Worm (Caenorhabditis elegans) whole organism, young adult: ENCODE results near the gene C23G10.5.

Experiments used
- B0336.3 ChIP-seq: fragments of 200-800 bp; sonication (Bioruptor generic); IDR thresholded peaks from 2 replicates; pipeline ENCODE4 v1.3.6; 2022; ENCODE audit warnings: missing genetic modification characterization, missing compliant biosample characterization
- D2030.7 ChIP-seq: fragments of 200-800 bp; sonication (Bioruptor generic); IDR thresholded peaks from 2 replicates; pipeline ENCODE4 v1.3.6; 2022; ENCODE audit warnings: missing genetic modification reagents, missing genetic modification characterization, missing compliant biosample characterization
- F10E7.11 ChIP-seq: sonication (generic microtip); optimal IDR thresholded peaks from 2 replicates; lab custom pipeline; 2017; ENCODE audit warnings: mild to moderate bottlenecking, missing genetic modification characterization, moderate library complexity, missing compliant biosample characterization
- F22D6.2 ChIP-seq: sonication (generic microtip); optimal IDR thresholded peaks from 2 replicates; lab custom pipeline; 2016; ENCODE audit warnings: mild to moderate bottlenecking, missing genetic modification characterization, missing compliant biosample characterization
- F39B2.1 ChIP-seq: fragments of 200-800 bp; sonication (Bioruptor generic); IDR thresholded peaks from 2 replicates; pipeline ENCODE4 v1.3.6; 2022; ENCODE audit warnings: missing genetic modification reagents, missing genetic modification characterization, missing compliant biosample characterization
- F55B11.4 ChIP-seq: sonication (generic microtip); optimal IDR thresholded peaks from 2 replicates; lab custom pipeline; 2016; ENCODE audit warnings: missing compliant biosample characterization, missing genetic modification characterization, borderline replicate concordance; ENCODE audit not compliant: insufficient read depth
- F57A8.1 ChIP-seq: fragments of 200-800 bp; sonication (Bioruptor generic); optimal IDR thresholded peaks from 2 replicates; lab custom pipeline; 2018; ENCODE audit warnings: mild to moderate bottlenecking, missing genetic modification characterization, moderate library complexity, missing compliant biosample characterization
- F57C9.4 ChIP-seq: sonication (generic microtip); optimal IDR thresholded peaks from 2 replicates; lab custom pipeline; 2017; ENCODE audit warnings: mild to moderate bottlenecking, missing genetic modification characterization, missing compliant biosample characterization
- K11D2.4 ChIP-seq: fragments of 200-800 bp; sonication (Bioruptor generic); IDR thresholded peaks from 2 replicates; pipeline ENCODE4 v1.3.6; 2022; ENCODE audit warnings: missing genetic modification reagents, missing genetic modification characterization, missing compliant biosample characterization
- K12H6.12 ChIP-seq: fragments of 200-800 bp; sonication (Bioruptor generic); optimal IDR thresholded peaks from 2 replicates; lab custom pipeline; 2018; ENCODE audit warnings: mild to moderate bottlenecking, missing genetic modification characterization, missing compliant biosample characterization
- Y79H2A.3 ChIP-seq: fragments of 200-800 bp; sonication (Bioruptor generic); conservative IDR thresholded peaks from 2 replicates; pipeline ENCODE4 v1.3.6; 2022; ENCODE audit warnings: missing genetic modification reagents, missing genetic modification characterization, missing compliant biosample characterization
- aptf-2 ChIP-seq: fragments of 200-800 bp; sonication (Bioruptor generic); conservative IDR thresholded peaks from 2 replicates; pipeline ENCODE4 v1.3.6; 2022; ENCODE audit warnings: missing genetic modification reagents, missing genetic modification characterization, missing compliant biosample characterization
- atf-7 ChIP-seq: sonication (generic microtip); optimal IDR thresholded peaks from 2 replicates; lab custom pipeline; 2017; ENCODE audit warnings: mild to moderate bottlenecking, missing genetic modification characterization, missing compliant biosample characterization
- athp-1 ChIP-seq: sonication (generic microtip); optimal IDR thresholded peaks from 2 replicates; lab custom pipeline; 2017; ENCODE audit warnings: mild to moderate bottlenecking, missing genetic modification characterization, missing compliant biosample characterization
- attf-5 ChIP-seq: fragments of 200-800 bp; sonication (Bioruptor generic); optimal IDR thresholded peaks from 2 replicates; lab custom pipeline; 2018; ENCODE audit warnings: mild to moderate bottlenecking, missing genetic modification characterization, missing compliant biosample characterization
- bed-2 ChIP-seq: fragments of 200-800 bp; sonication (Bioruptor generic); IDR thresholded peaks from 2 replicates; pipeline ENCODE4 v1.3.6; 2022; ENCODE audit warnings: missing genetic modification reagents, missing genetic modification characterization, missing compliant biosample characterization
- cebp-1 ChIP-seq, 2 experiments: fragments of 200-800 bp in 1 of 2; sonication (Bioruptor generic) in 1 of 2; sonication (generic microtip) in 1 of 2; IDR thresholded peaks in 1 of 2; optimal IDR thresholded peaks in 1 of 2; 2 replicates each; pipeline versions ENCODE4 v1.3.6 to Lab custom; 2017 to 2022; ENCODE audit warnings: missing compliant biosample characterization in 2 of 2, missing genetic modification characterization in 2 of 2, mild to moderate bottlenecking in 1 of 2, missing genetic modification reagents in 1 of 2, moderate library complexity in 1 of 2
- cebp-2 ChIP-seq: fragments of 200-800 bp; sonication (Bioruptor generic); IDR thresholded peaks from 2 replicates; pipeline ENCODE4 v1.3.6; 2022; ENCODE audit warnings: missing genetic modification characterization, missing compliant biosample characterization
- ceh-27 ChIP-seq: fragments of 200-800 bp; sonication (Bioruptor generic); optimal IDR thresholded peaks from 2 replicates; lab custom pipeline; 2018; ENCODE audit warnings: mild to moderate bottlenecking, missing genetic modification characterization, moderate library complexity, missing compliant biosample characterization
- dpff-1 ChIP-seq: sonication (generic microtip); optimal IDR thresholded peaks from 2 replicates; lab custom pipeline; 2017; ENCODE audit warnings: mild to moderate bottlenecking, missing genetic modification characterization, missing compliant biosample characterization
- egl-18 ChIP-seq: fragments of 200-800 bp; sonication (Bioruptor generic); IDR thresholded peaks from 2 replicates; pipeline ENCODE4 v1.3.6; 2022; ENCODE audit warnings: missing genetic modification reagents, missing genetic modification characterization, missing compliant biosample characterization
- egl-44 ChIP-seq: fragments of 200-800 bp; sonication (Bioruptor generic); IDR thresholded peaks from 2 replicates; pipeline ENCODE4 v1.3.6; 2022; ENCODE audit warnings: missing genetic modification reagents, missing genetic modification characterization, missing compliant biosample characterization
- ets-4 ChIP-seq: fragments of 200-800 bp; sonication (Bioruptor generic); optimal IDR thresholded peaks from 2 replicates; lab custom pipeline; 2018; ENCODE audit warnings: mild to moderate bottlenecking, missing genetic modification characterization, missing compliant biosample characterization
- fkh-3 ChIP-seq: sonication (generic microtip); optimal IDR thresholded peaks from 2 replicates; lab custom pipeline; 2016; ENCODE audit warnings: mild to moderate bottlenecking, missing genetic modification characterization, missing compliant biosample characterization
- hlh-26 ChIP-seq: fragments of 200-800 bp; sonication (Bioruptor generic); conservative IDR thresholded peaks from 2 replicates; pipeline ENCODE4 v1.3.6; 2022; ENCODE audit warnings: missing genetic modification reagents, missing genetic modification characterization, missing compliant biosample characterization
- let-607 ChIP-seq, 2 experiments: fragments of 200-800 bp in 1 of 2; sonication (Bioruptor generic) in 1 of 2; sonication (generic microtip) in 1 of 2; optimal IDR thresholded peaks; 2 replicates each; lab custom pipeline; 2016 to 2018; ENCODE audit warnings: mild to moderate bottlenecking in 2 of 2, missing compliant biosample characterization in 2 of 2, missing genetic modification characterization in 2 of 2, moderate library complexity in 2 of 2, missing genotype in 1 of 2
- madf-8 ChIP-seq: fragments of 200-800 bp; sonication (Bioruptor generic); conservative IDR thresholded peaks from 2 replicates; pipeline ENCODE4 v1.3.6; 2022; ENCODE audit warnings: missing genetic modification reagents, missing genetic modification characterization, missing compliant biosample characterization
- nfya-2 ChIP-seq: fragments of 200-800 bp; sonication (Bioruptor generic); IDR thresholded peaks from 2 replicates; pipeline ENCODE4 v1.3.6; 2022; ENCODE audit warnings: missing genetic modification reagents, missing genetic modification characterization, missing compliant biosample characterization
- nfyb-1 ChIP-seq: fragments of 200-800 bp; sonication (Bioruptor generic); IDR thresholded peaks from 2 replicates; pipeline ENCODE4 v1.3.6; 2022; ENCODE audit warnings: missing genetic modification reagents, missing genetic modification characterization, missing compliant biosample characterization
- nhr-90 ChIP-seq: sonication (generic microtip); optimal IDR thresholded peaks from 2 replicates; lab custom pipeline; 2016; ENCODE audit warnings: missing genotype, mild to moderate bottlenecking, missing genetic modification characterization, missing compliant biosample characterization
- rec-8 ChIP-seq, 2 experiments: sonication (generic microtip); optimal IDR thresholded peaks; 2 replicates each; lab custom pipeline; 2016; ENCODE audit warnings: mild to moderate bottlenecking in 2 of 2, missing genetic modification characterization in 2 of 2, missing genetic modification reagents in 2 of 2, missing genotype in 2 of 2, missing biosample characterization in 1 of 2, missing compliant biosample characterization in 1 of 2, moderate library complexity in 1 of 2
- rpc-1 ChIP-seq, 2 experiments: fragments of 150-350 bp in 1 of 2; sonication (generic microtip) in 1 of 2; optimal IDR thresholded peaks; 2 replicates each; lab custom pipeline; 2014 to 2018; ENCODE audit warnings: missing biosample characterization in 1 of 2, missing genetic modification characterization in 1 of 2, missing genetic modification reagents in 1 of 2, missing genotype in 1 of 2
- snpc-1.1 ChIP-seq: sonication (generic microtip); optimal IDR thresholded peaks from 2 replicates; lab custom pipeline; 2017; ENCODE audit warnings: missing genetic modification characterization, mild to moderate bottlenecking, missing compliant biosample characterization, antibody characterized with exemption, moderate library complexity, missing genotype, missing genetic modification reagents; ENCODE audit not compliant: insufficient read depth
- snpc-3.4 ChIP-seq: sonication (generic microtip); optimal IDR thresholded peaks from 2 replicates; lab custom pipeline; 2017; ENCODE audit warnings: missing genetic modification characterization, mild to moderate bottlenecking, missing compliant biosample characterization, antibody characterized with exemption, moderate library complexity, missing genotype, missing genetic modification reagents
- snpc-4 ChIP-seq, 5 experiments: fragments of 150-350 bp in 1 of 5; sonication (generic microtip) in 4 of 5; optimal IDR thresholded peaks; 2 replicates each; lab custom pipeline; 2014 to 2018; ENCODE audit warnings: missing genetic modification characterization in 5 of 5, missing biosample characterization in 3 of 5, antibody characterized with exemption in 2 of 5, mild to moderate bottlenecking in 2 of 5, missing compliant biosample characterization in 2 of 5, missing genotype in 2 of 5, moderate library complexity in 2 of 5, missing genetic modification reagents in 1 of 5
- somi-1 ChIP-seq: fragments of 200-800 bp; sonication (Bioruptor generic); optimal IDR thresholded peaks from 2 replicates; lab custom pipeline; 2018; ENCODE audit warnings: mild to moderate bottlenecking, missing genetic modification characterization, missing compliant biosample characterization
- sptf-2 ChIP-seq: fragments of 200-800 bp; sonication (Bioruptor generic); optimal IDR thresholded peaks from 2 replicates; lab custom pipeline; 2018; ENCODE audit warnings: mild to moderate bottlenecking, missing genetic modification characterization, missing compliant biosample characterization
- zfh-2 ChIP-seq: fragments of 200-800 bp; sonication (Bioruptor generic); conservative IDR thresholded peaks from 2 replicates; pipeline ENCODE4 v1.3.6; 2022; ENCODE audit warnings: missing genetic modification reagents, missing genetic modification characterization, missing compliant biosample characterization
- ztf-6 ChIP-seq: fragments of 200-800 bp; sonication (Bioruptor generic); IDR thresholded peaks from 2 replicates; pipeline ENCODE4 v1.3.6; 2022; ENCODE audit warnings: missing genetic modification reagents, missing genetic modification characterization, missing compliant biosample characterization

Gene C23G10.5

DNA sequence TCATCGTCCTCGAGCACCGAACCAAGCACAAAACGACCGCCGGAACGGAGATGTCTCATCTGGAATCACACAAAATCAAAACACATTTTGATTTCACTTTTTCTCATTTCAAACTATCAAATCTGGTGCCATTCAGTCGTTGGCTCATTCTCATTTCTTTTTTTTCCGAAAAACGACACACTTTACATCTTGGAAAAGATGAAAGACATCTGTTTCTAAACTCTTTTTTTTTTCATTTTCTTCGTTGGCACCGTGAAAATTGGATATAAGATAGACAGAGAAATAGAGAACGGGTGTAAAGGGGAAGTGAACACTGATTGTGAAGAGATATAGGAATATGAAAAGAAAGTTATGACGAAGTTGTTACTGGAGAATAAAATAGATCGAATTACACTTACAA lies 35.1 kb upstream of the C23G10.5 start:
- no peak for TF ChIP-seq K11D2.4 (GFP tag; lab: Robert Waterston, UW)
- no peak for TF ChIP-seq ztf-6 (GFP tag; lab: Robert Waterston, UW)

DNA sequence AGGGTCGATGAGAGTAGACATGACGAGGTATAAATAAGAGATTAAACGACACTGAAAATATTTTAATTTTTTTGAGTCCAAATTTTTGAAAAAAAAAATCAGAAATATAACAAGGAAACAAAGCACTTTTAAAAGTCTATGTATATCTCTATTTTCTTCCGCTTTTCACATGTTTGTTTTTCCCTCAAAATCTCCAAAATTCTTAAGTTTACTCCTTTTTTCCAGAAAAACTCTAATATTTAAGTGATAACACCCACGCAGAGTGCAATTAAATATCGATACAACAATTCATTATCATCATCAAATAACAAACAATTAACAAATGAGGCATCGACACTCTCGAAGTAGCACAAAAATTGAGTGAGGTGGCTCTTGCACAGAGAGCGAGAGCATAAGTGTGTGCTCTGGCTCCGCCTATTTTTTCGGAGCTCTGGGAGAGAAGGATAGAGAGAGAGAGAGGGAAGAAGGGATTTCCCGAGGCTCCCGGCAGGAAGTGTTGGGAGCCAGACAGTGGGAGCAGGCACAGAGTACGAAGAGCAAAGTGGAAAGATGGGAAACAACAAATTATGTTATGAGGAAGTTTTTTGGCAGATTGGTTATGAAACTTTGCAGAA lies 33.1 kb upstream of the C23G10.5 start, which contains the start of gene anmt-2:
Gene anmt-2 (minus strand): TSS at position 51 of the 614 bp plus-strand sequence.
- peak; percentile 80 for TF ChIP-seq zfh-2 (GFP tag; lab: Robert Waterston, UW)
- no peak for TF ChIP-seq nfyb-1

DNA sequence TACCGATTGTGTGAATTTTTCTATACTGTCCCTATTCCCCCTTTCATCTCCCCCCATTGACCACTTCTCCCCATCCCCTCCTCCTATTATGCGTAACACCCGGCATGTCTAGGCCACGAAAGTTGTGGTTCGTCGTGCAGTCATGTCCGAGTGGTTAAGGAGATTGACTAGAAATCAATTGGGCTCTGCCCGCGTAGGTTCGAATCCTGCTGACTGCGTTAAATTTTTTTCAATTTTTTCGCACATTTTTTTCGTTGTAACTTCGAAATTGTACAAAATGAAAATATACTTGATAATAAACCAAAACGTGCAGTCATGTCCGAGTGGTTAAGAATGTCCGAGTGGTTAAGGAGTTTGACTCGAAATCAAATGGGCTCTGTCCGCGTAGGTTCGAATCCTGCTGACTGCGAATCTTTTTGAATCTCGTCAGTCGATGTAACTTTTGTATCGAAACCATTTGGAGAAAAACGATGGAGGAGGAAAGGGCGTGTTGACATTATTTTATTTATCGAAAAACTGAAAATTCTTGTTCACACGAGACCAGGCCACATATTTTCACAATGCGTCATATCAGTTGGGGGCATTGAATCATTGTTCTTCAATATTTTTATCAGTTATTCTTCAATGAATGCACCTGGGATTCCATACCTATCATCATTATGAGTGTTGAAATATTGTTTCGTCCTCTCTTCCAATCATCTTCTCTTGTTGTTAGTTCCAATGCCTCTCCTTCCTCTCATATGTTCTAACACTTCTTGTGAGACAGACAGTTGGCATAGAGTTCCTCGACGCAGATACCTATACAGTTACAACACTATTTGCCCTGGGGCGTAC lies 32.1 kb upstream of the C23G10.5 start, which contains the start of gene nfm-1:
Gene nfm-1 (plus strand): TSS at position 812 of the 834 bp plus-strand sequence.
- TF ChIP-seq Y79H2A.3 (GFP tag; lab: Robert Waterston, UW) (no peak), snpc-1.1 (tag; lab: Kevin White, UChicago) (peak; percentile 57), F39B2.1 (no peak), ceh-27 (GFP tag; lab: Kevin White, UChicago) (peak; percentile 9), atf-7 (tag; lab: Kevin White, UChicago) (peak; percentile 70), egl-18 (GFP tag; lab: Robert Waterston, UW) (no peak), cebp-1 (GFP tag; IDR thresholded peaks at IDR 0.05; lab: Robert Waterston, UW) (peak; percentile 55), cebp-1 (tag; optimal IDR thresholded peaks at IDR 0.05; lab: Kevin White, UChicago) (peak; percentile 74), sptf-2 (GFP tag; lab: Kevin White, UChicago) (no peak), fkh-3 (tag; lab: Kevin White, UChicago) (peak; percentile 65), somi-1 (GFP tag; lab: Kevin White, UChicago) (peak; percentile 71), F57A8.1 (no peak), nfya-2 (GFP tag; lab: Robert Waterston, UW) (no peak), attf-5 (GFP tag; lab: Kevin White, UChicago) (peak; percentile 56), let-607 (tag; optimal IDR thresholded peaks at IDR 0.05; lab: Kevin White, UChicago) (peak; percentile 48 to 68), hlh-26 (GFP tag; lab: Robert Waterston, UW) (no peak), snpc-3.4 (peak; percentile 57), rec-8 (tag; optimal IDR thresholded peaks at IDR 0.05; lab: Kevin White, UChicago) (peak; percentile 45 to 54), snpc-4 (GFP tag; optimal IDR thresholded peaks at IDR 0.05; lab: Kevin White, UChicago) (peak; percentile 30), snpc-4 (tag; optimal IDR thresholded peaks at IDR 0.05; lab: Kevin White, UChicago) (peak in 3 of 4 experiments; percentile 21 to 65 (median 44)), D2030.7 (GFP tag; lab: Robert Waterston, UW) (peak; percentile 87), B0336.3 (GFP tag; lab: Robert Waterston, UW) (peak; percentile 79), F10E7.11 (tag; lab: Kevin White, UChicago) (peak; percentile 17), dpff-1 (tag; lab: Kevin White, UChicago) (peak; percentile 42), F55B11.4 (tag; lab: Kevin White, UChicago) (no peak), rpc-1 (optimal IDR thresholded peaks at IDR 0.05; lab: Kevin White, UChicago) (peak; percentile 84), rpc-1 (tag; optimal IDR thresholded peaks at IDR 0.05; lab: Kevin White, UChicago) (peak; percentile 91), F57C9.4 (no peak), cebp-2 (GFP tag; lab: Robert Waterston, UW) (0 out of 2 replicates have a peak, but pooled peaks have one; percentile 66), egl-44 (GFP tag; lab: Robert Waterston, UW) (peak; percentile 78), nhr-90 (tag; lab: Kevin White, UChicago) (peak; percentile 78), bed-2 (no peak), F22D6.2 (tag; lab: Kevin White, UChicago) (peak; percentile 27), ets-4 (GFP tag; lab: Kevin White, UChicago) (no peak), madf-8 (peak; percentile 41; the same call in 1 of the 2 replicates), K12H6.12 (tag; lab: Kevin White, UChicago) (peak; percentile 61), athp-1 (tag; lab: Kevin White, UChicago) (peak; percentile 71), aptf-2 (GFP tag; lab: Robert Waterston, UW) (no peak)
